Fruit fly (Drosophila melanogaster): Measurements from ENCODE around the gene CG34165.
A peak's percentile ranks its signal among the peaks of the same experiment; 100 is the strongest.
"Not testable (repeated sequence)": the region's sequence is repeated elsewhere in the genome, so short reads cannot be mapped to it uniquely, and the experiment has no call there.

Gene CG34165

dm6 chr2L:14688274-14688840 lies 25.2 kb upstream of the CG34165 start:
- TF ChIP-seq CG17801 (GFP tag; optimal IDR thresholded peaks at IDR 0.05; ENCODE audit: partially characterized antibody): no peak

dm6 chr2L:14688922-14689711 lies 24.4 kb upstream of the CG34165 start, which contains the start of gene osp:
TSS of gene osp (minus strand) at chr2L:14689340.
- TF ChIP-seq CG17801 (GFP tag; optimal IDR thresholded peaks at IDR 0.05; ENCODE audit: partially characterized antibody): peak; percentile 97

dm6 chr2L:14690285-14690684 lies 23.3 kb upstream of the CG34165 start:
- TF ChIP-seq CG17801 (GFP tag; optimal IDR thresholded peaks at IDR 0.05; ENCODE audit: partially characterized antibody): no peak

- no peak for TF ChIP-seq CG17801 (GFP tag; optimal IDR thresholded peaks at IDR 0.05; ENCODE audit: partially characterized antibody)
Measured at dm6 chr2L:14690791-14691190, 22.8 kb upstream of the CG34165 start.

- no peak for TF ChIP-seq CG17801 (GFP tag; optimal IDR thresholded peaks at IDR 0.05; ENCODE audit: partially characterized antibody)
Measured at dm6 chr2L:14693620-14694019, 19.9 kb upstream of the CG34165 start.

dm6 chr2L:14697938-14698337 lies 15.6 kb upstream of the CG34165 start:
- TF ChIP-seq CG17801 (GFP tag; optimal IDR thresholded peaks at IDR 0.05; ENCODE audit: partially characterized antibody): no peak

dm6 chr2L:14698980-14699379 lies 14.6 kb upstream of the CG34165 start:
- no peak for TF ChIP-seq CG17801 (GFP tag; optimal IDR thresholded peaks at IDR 0.05; ENCODE audit: partially characterized antibody)

- no peak for TF ChIP-seq CG17801 (GFP tag; optimal IDR thresholded peaks at IDR 0.05; ENCODE audit: partially characterized antibody)
Measured at dm6 chr2L:14699501-14700077, 14.0 kb upstream of the CG34165 start.

dm6 chr2L:14701495-14701894 lies 12.1 kb upstream of the CG34165 start:
- no peak for TF ChIP-seq CG17801 (GFP tag; optimal IDR thresholded peaks at IDR 0.05; ENCODE audit: partially characterized antibody)

- TF ChIP-seq CG17801 (GFP tag; optimal IDR thresholded peaks at IDR 0.05; ENCODE audit: partially characterized antibody): peak; percentile 20
Measured at dm6 chr2L:14706194-14706593, 7.4 kb upstream of the CG34165 start.

- TF ChIP-seq CG17801 (GFP tag; optimal IDR thresholded peaks at IDR 0.05; ENCODE audit: partially characterized antibody): no peak
Measured at dm6 chr2L:14712245-14712644, 1.3 kb upstream of the CG34165 start, which contains the start of gene CG15282. TSS of gene CG15282 (plus strand) at chr2L:14712471.

- TF ChIP-seq CG17801 (GFP tag; optimal IDR thresholded peaks at IDR 0.05; ENCODE audit: partially characterized antibody): no peak
Measured at dm6 chr2L:14730077-14730476, 16.5 kb downstream of the CG34165 start, which contains the start of gene CG42685. TSS of gene CG42685 (minus strand) at chr2L:14730177.

dm6 chr2L:14735543-14735942 lies 22.0 kb downstream of the CG34165 start, which contains the start of gene CG31835:
TSS of gene CG31835 (plus strand) at chr2L:14735843.
- not testable (repeated sequence) for TF ChIP-seq CG17801 (GFP tag; optimal IDR thresholded peaks at IDR 0.05; ENCODE audit: partially characterized antibody)

dm6 chr2L:14737669-14738068 lies 24.1 kb downstream of the CG34165 start, which contains the start of gene CG31775:
TSS of gene CG31775 (minus strand) at chr2L:14737769.
- not testable (repeated sequence) for TF ChIP-seq CG17801 (GFP tag; optimal IDR thresholded peaks at IDR 0.05; ENCODE audit: partially characterized antibody)

- TF ChIP-seq CG17801 (GFP tag; optimal IDR thresholded peaks at IDR 0.05; ENCODE audit: partially characterized antibody): not testable (repeated sequence)
Measured at dm6 chr2L:14739614-14740013, 26.1 kb downstream of the CG34165 start, which contains the start of gene CG42585. TSS of gene CG42585 (plus strand) at chr2L:14739914.

- not testable (repeated sequence) for TF ChIP-seq CG17801 (GFP tag; optimal IDR thresholded peaks at IDR 0.05; ENCODE audit: partially characterized antibody)
Measured at dm6 chr2L:14741740-14742139, 28.2 kb downstream of the CG34165 start, which contains the start of gene CG42586. TSS of gene CG42586 (minus strand) at chr2L:14741840.

All from ovary, adult (tissue).